Worm (Caenorhabditis elegans) whole organism, L3 larva: Measurements from ENCODE around the gene C10A4.10.

Source experiments
- daf-12 ChIP-seq: fragments of 150-350 bp; optimal IDR thresholded peaks from 2 replicates; lab custom pipeline; 2014; ENCODE audit warnings: missing biosample characterization, missing genetic modification reagents, missing genetic modification characterization
- unc-39 ChIP-seq: sonication (generic microtip); optimal IDR thresholded peaks from 4 replicates; lab custom pipeline; 2017; ENCODE audit warnings: missing biosample characterization, missing genetic modification characterization
- unc-62 ChIP-seq: fragments of 150-350 bp; sonication (generic microtip); optimal IDR thresholded peaks from 4 replicates; lab custom pipeline; 2014; ENCODE audit warnings: missing biosample characterization, missing genetic modification reagents, missing genetic modification characterization
- zag-1 ChIP-seq: fragments of 150-350 bp; optimal IDR thresholded peaks from 2 replicates; lab custom pipeline; 2014; ENCODE audit warnings: missing biosample characterization, missing genetic modification characterization

DNA sequence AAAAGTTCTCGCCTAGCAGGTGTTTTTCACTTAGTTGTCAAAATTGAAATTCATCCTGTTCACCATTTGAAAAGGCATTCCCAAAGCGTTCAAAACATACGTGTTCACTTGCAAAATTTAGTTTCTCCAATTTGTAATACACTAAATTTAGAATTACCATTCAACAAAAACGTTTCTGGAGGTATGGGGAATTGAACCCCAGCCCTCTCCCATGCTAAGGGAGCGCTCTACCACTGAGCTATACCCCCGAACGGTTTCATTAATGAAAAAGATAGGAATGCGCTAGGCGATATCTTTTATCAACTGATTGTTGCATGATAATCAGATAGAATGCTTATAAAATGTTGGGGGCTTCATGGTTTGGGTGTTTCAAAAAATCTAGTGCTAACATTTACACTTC, 20.1 kb upstream of the C10A4.10 start:
- no peak for TF ChIP-seq daf-12
- TF ChIP-seq unc-62 (GFP tag; lab: Kevin White, UChicago): no peak
- no peak for TF ChIP-seq zag-1 (tag; lab: Kevin White, UChicago)
- TF ChIP-seq unc-39 (tag; lab: Kevin White, UChicago): no peak
